Fruit fly (Drosophila melanogaster) whole organism, prepupa: Measurements from ENCODE around the gene CG14322.

Source experiments
- CG10631 ChIP-seq: fragments of 200-800 bp; sonication (Bioruptor generic); optimal IDR thresholded peaks from 2 replicates; lab custom pipeline; 2016; ENCODE audit warnings: missing biosample characterization, missing genetic modification characterization
- CG11294 ChIP-seq: fragments of 200-800 bp; sonication (Bioruptor generic); IDR thresholded peaks from 2 replicates; pipeline ENCODE4 v1.3.6; 2022; ENCODE audit warnings: missing biosample characterization, missing genetic modification characterization
- CG11762 ChIP-seq: fragments of 200-800 bp; sonication (Bioruptor generic); optimal IDR thresholded peaks from 3 replicates; lab custom pipeline; 2016; ENCODE audit warnings: missing biosample characterization, missing genetic modification characterization; ENCODE audit not compliant: insufficient read depth
- CG11902 ChIP-seq: fragments of 200-800 bp; sonication (Bioruptor generic); optimal IDR thresholded peaks from 3 replicates; lab custom pipeline; 2016; ENCODE audit warnings: missing biosample characterization, missing genetic modification characterization
- CG15336 ChIP-seq: fragments of 200-800 bp; sonication (Bioruptor generic); IDR thresholded peaks from 2 replicates; pipeline ENCODE4 v1.3.6; 2022; ENCODE audit warnings: missing biosample characterization, missing genetic modification characterization
- CG1621 ChIP-seq: fragments of 200-800 bp; sonication (Bioruptor generic); optimal IDR thresholded peaks from 3 replicates; lab custom pipeline; 2018; ENCODE audit warnings: missing biosample characterization, mild to moderate bottlenecking, missing genetic modification characterization
- CG16779 ChIP-seq: fragments of 200-800 bp; sonication (Bioruptor generic); optimal IDR thresholded peaks from 3 replicates; lab custom pipeline; 2017; ENCODE audit warnings: missing biosample characterization, mild to moderate bottlenecking, missing genetic modification characterization
- CG3032 ChIP-seq: fragments of 200-800 bp; optimal IDR thresholded peaks from 2 replicates; lab custom pipeline; 2019; ENCODE audit warnings: missing biosample characterization, mild to moderate bottlenecking, missing genetic modification characterization, moderate library complexity
- CG31627 ChIP-seq: fragments of 200-800 bp; sonication (Bioruptor generic); optimal IDR thresholded peaks from 3 replicates; lab custom pipeline; 2016; ENCODE audit warnings: missing biosample characterization, missing genetic modification characterization
- CG32006 ChIP-seq: fragments of 200-800 bp; sonication (Bioruptor generic); optimal IDR thresholded peaks from 3 replicates; lab custom pipeline; 2017; ENCODE audit warnings: missing biosample characterization, mild to moderate bottlenecking, missing genetic modification characterization
- CG34406 ChIP-seq: fragments of 200-800 bp; sonication (Bioruptor generic); optimal IDR thresholded peaks from 3 replicates; lab custom pipeline; 2016; ENCODE audit warnings: missing biosample characterization, missing genetic modification characterization
- CG3919 ChIP-seq: fragments of 200-800 bp; sonication (Bioruptor generic); optimal IDR thresholded peaks from 3 replicates; lab custom pipeline; 2016; ENCODE audit warnings: missing biosample characterization, missing genetic modification characterization
- CG4318 ChIP-seq: fragments of 200-800 bp; sonication (Bioruptor generic); optimal IDR thresholded peaks from 3 replicates; lab custom pipeline; 2017; ENCODE audit warnings: missing biosample characterization, mild to moderate bottlenecking, missing genetic modification characterization
- CG6163 ChIP-seq: fragments of 200-800 bp; sonication (Bioruptor generic); IDR thresholded peaks from 3 replicates; pipeline ENCODE4 v1.3.6; 2022; ENCODE audit warnings: missing biosample characterization, missing genetic modification characterization
- CG6276 ChIP-seq: fragments of 200-800 bp; sonication (Bioruptor generic); optimal IDR thresholded peaks from 2 replicates; lab custom pipeline; 2017; ENCODE audit warnings: missing biosample characterization, mild to moderate bottlenecking, missing genetic modification characterization
- CG6808 ChIP-seq: fragments of 200-800 bp; sonication (Bioruptor generic); optimal IDR thresholded peaks from 3 replicates; lab custom pipeline; 2017; ENCODE audit warnings: missing biosample characterization, missing genetic modification characterization, mild to moderate bottlenecking, moderate library complexity, missing genetic modification reagents
- CG6854 ChIP-seq: fragments of 200-800 bp; sonication (Bioruptor generic); optimal IDR thresholded peaks from 2 replicates; lab custom pipeline; 2017; ENCODE audit warnings: missing biosample characterization, mild to moderate bottlenecking, missing genetic modification characterization
- CG7368 ChIP-seq: fragments of 200-800 bp; sonication (Bioruptor generic); optimal IDR thresholded peaks from 3 replicates; lab custom pipeline; 2016; ENCODE audit warnings: missing biosample characterization, missing genetic modification characterization
- CG8119 ChIP-seq: fragments of 200-800 bp; sonication (Bioruptor generic); IDR thresholded peaks from 3 replicates; pipeline ENCODE4 v1.3.6; 2022; ENCODE audit warnings: missing biosample characterization, missing genetic modification characterization
- CG8632 ChIP-seq: fragments of 200-800 bp; sonication (Bioruptor generic); optimal IDR thresholded peaks from 3 replicates; lab custom pipeline; 2016; ENCODE audit warnings: missing biosample characterization, missing genetic modification characterization
- CG9139 ChIP-seq: fragments of 200-800 bp; sonication (Bioruptor generic); optimal IDR thresholded peaks from 3 replicates; lab custom pipeline; 2017; ENCODE audit warnings: missing biosample characterization, mild to moderate bottlenecking, missing genetic modification characterization
- Eip75B ChIP-seq: fragments of 200-800 bp; sonication (Bioruptor generic); optimal IDR thresholded peaks from 3 replicates; lab custom pipeline; 2016; ENCODE audit warnings: missing biosample characterization, missing genetic modification characterization
- Eip93F ChIP-seq: fragments of 200-800 bp; sonication (Bioruptor generic); optimal IDR thresholded peaks from 2 replicates; lab custom pipeline; 2016; ENCODE audit warnings: missing biosample characterization, mild to moderate bottlenecking, missing genetic modification characterization
- Ets21C ChIP-seq: fragments of 200-800 bp; sonication (Bioruptor generic); optimal IDR thresholded peaks from 3 replicates; lab custom pipeline; 2016; ENCODE audit warnings: missing biosample characterization, missing genetic modification characterization
- Ets96B ChIP-seq: fragments of 200-800 bp; optimal IDR thresholded peaks from 2 replicates; lab custom pipeline; 2019; ENCODE audit warnings: missing biosample characterization, mild to moderate bottlenecking, missing genetic modification characterization, moderate library complexity
- Gug ChIP-seq: fragments of 200-800 bp; sonication (Bioruptor generic); IDR thresholded peaks from 2 replicates; pipeline ENCODE4 v1.3.6; 2022; ENCODE audit warnings: missing biosample characterization, missing genetic modification characterization
- Hr4 ChIP-seq: fragments of 200-800 bp; sonication (Bioruptor generic); optimal IDR thresholded peaks from 3 replicates; lab custom pipeline; 2016; ENCODE audit warnings: missing biosample characterization, missing genetic modification characterization
- Lpt ChIP-seq: fragments of 200-800 bp; sonication (Bioruptor generic); optimal IDR thresholded peaks from 3 replicates; lab custom pipeline; 2016; ENCODE audit warnings: missing biosample characterization, missing genetic modification characterization
- Met ChIP-seq: fragments of 200-800 bp; sonication (Bioruptor generic); optimal IDR thresholded peaks from 3 replicates; lab custom pipeline; 2016; ENCODE audit warnings: missing biosample characterization, missing genetic modification characterization
- OdsH ChIP-seq: fragments of 200-800 bp; sonication (Bioruptor generic); optimal IDR thresholded peaks from 3 replicates; lab custom pipeline; 2016; ENCODE audit warnings: missing biosample characterization, missing genetic modification characterization
- Smox ChIP-seq: fragments of 200-800 bp; sonication (Bioruptor generic); optimal IDR thresholded peaks from 3 replicates; lab custom pipeline; 2016; ENCODE audit warnings: missing biosample characterization, missing genetic modification characterization
- Sox102F ChIP-seq: fragments of 200-800 bp; sonication (Bioruptor generic); optimal IDR thresholded peaks from 2 replicates; lab custom pipeline; 2016; ENCODE audit warnings: missing biosample characterization, mild to moderate bottlenecking, missing genetic modification characterization
- Sox14 ChIP-seq: fragments of 200-800 bp; sonication (Bioruptor generic); optimal IDR thresholded peaks from 3 replicates; lab custom pipeline; 2016; ENCODE audit warnings: missing biosample characterization, missing genetic modification characterization
- Sox15 ChIP-seq: fragments of 200-800 bp; sonication (Bioruptor generic); optimal IDR thresholded peaks from 3 replicates; lab custom pipeline; 2016; ENCODE audit warnings: missing biosample characterization, missing genetic modification characterization
- achi ChIP-seq: fragments of 200-800 bp; sonication (Bioruptor generic); optimal IDR thresholded peaks from 3 replicates; lab custom pipeline; 2016; ENCODE audit warnings: missing biosample characterization, missing genetic modification characterization
- acj6 ChIP-seq: fragments of 200-800 bp; sonication (Bioruptor generic); optimal IDR thresholded peaks from 3 replicates; lab custom pipeline; 2016; ENCODE audit warnings: missing biosample characterization, missing genetic modification characterization
- cyc ChIP-seq: fragments of 200-800 bp; sonication (Bioruptor generic); optimal IDR thresholded peaks from 3 replicates; lab custom pipeline; 2016; ENCODE audit warnings: missing biosample characterization, missing genetic modification characterization
- dac ChIP-seq: fragments of 200-800 bp; sonication (Bioruptor generic); optimal IDR thresholded peaks from 2 replicates; lab custom pipeline; 2017; ENCODE audit warnings: missing biosample characterization, mild to moderate bottlenecking, missing genetic modification characterization
- dsx ChIP-seq: fragments of 200-800 bp; optimal IDR thresholded peaks from 3 replicates; lab custom pipeline; 2019; ENCODE audit warnings: missing biosample characterization, mild to moderate bottlenecking, missing genetic modification characterization, moderate library complexity; ENCODE audit not compliant: poor library complexity, severe bottlenecking
- eg ChIP-seq: fragments of 200-800 bp; sonication (Bioruptor generic); IDR thresholded peaks from 3 replicates; pipeline ENCODE4 v1.3.6; 2022; ENCODE audit warnings: missing biosample characterization, missing genetic modification characterization
- fd59A ChIP-seq: fragments of 200-800 bp; sonication (Bioruptor generic); optimal IDR thresholded peaks from 2 replicates; lab custom pipeline; 2017; ENCODE audit warnings: missing biosample characterization, mild to moderate bottlenecking, missing genetic modification characterization, missing genetic modification reagents
- fd85E ChIP-seq: fragments of 200-800 bp; sonication (Bioruptor generic); optimal IDR thresholded peaks from 3 replicates; lab custom pipeline; 2016; ENCODE audit warnings: missing biosample characterization, missing genetic modification characterization
- lz ChIP-seq: fragments of 200-800 bp; sonication (Bioruptor generic); optimal IDR thresholded peaks from 3 replicates; lab custom pipeline; 2016; ENCODE audit warnings: missing biosample characterization, missing genetic modification characterization
- net ChIP-seq: fragments of 200-800 bp; sonication (Bioruptor generic); optimal IDR thresholded peaks from 3 replicates; lab custom pipeline; 2016; ENCODE audit warnings: missing biosample characterization, missing genetic modification characterization
- pdm3 ChIP-seq: fragments of 200-800 bp; sonication (Bioruptor generic); optimal IDR thresholded peaks from 3 replicates; lab custom pipeline; 2016; ENCODE audit warnings: missing biosample characterization, missing genetic modification characterization
- salr ChIP-seq, 2 experiments: fragments of 200-800 bp; sonication (Bioruptor generic); optimal IDR thresholded peaks; 3 replicates each; lab custom pipeline; 2016 to 2018; ENCODE audit warnings: missing biosample characterization in 2 of 2, missing genetic modification characterization in 2 of 2, mild to moderate bottlenecking in 1 of 2
- spab ChIP-seq: fragments of 200-800 bp; sonication (Bioruptor generic); optimal IDR thresholded peaks from 2 replicates; lab custom pipeline; 2017; ENCODE audit warnings: missing biosample characterization, mild to moderate bottlenecking, missing genetic modification characterization, missing genetic modification reagents
- ss ChIP-seq, 2 experiments: fragments of 200-800 bp; sonication (Bioruptor generic); optimal IDR thresholded peaks; 2 replicates in 1 of 2; 3 replicates in 1 of 2; lab custom pipeline; 2017 to 2018; ENCODE audit warnings: mild to moderate bottlenecking in 2 of 2, missing biosample characterization in 2 of 2, missing genetic modification characterization in 2 of 2, moderate library complexity in 1 of 2
- svp ChIP-seq: fragments of 200-800 bp; sonication (Bioruptor generic); peaks from one replicate; lab custom pipeline; 2016; ENCODE audit warnings: missing biosample characterization, missing genetic modification characterization
- topi ChIP-seq: fragments of 200-800 bp; sonication (Bioruptor generic); optimal IDR thresholded peaks from 3 replicates; lab custom pipeline; 2016; ENCODE audit warnings: missing biosample characterization, missing genetic modification characterization
- vri ChIP-seq: fragments of 200-800 bp; sonication (Bioruptor generic); optimal IDR thresholded peaks from 3 replicates; lab custom pipeline; 2016; ENCODE audit warnings: missing biosample characterization, mild to moderate bottlenecking, missing genetic modification characterization

The CG14322 gene

DNA sequence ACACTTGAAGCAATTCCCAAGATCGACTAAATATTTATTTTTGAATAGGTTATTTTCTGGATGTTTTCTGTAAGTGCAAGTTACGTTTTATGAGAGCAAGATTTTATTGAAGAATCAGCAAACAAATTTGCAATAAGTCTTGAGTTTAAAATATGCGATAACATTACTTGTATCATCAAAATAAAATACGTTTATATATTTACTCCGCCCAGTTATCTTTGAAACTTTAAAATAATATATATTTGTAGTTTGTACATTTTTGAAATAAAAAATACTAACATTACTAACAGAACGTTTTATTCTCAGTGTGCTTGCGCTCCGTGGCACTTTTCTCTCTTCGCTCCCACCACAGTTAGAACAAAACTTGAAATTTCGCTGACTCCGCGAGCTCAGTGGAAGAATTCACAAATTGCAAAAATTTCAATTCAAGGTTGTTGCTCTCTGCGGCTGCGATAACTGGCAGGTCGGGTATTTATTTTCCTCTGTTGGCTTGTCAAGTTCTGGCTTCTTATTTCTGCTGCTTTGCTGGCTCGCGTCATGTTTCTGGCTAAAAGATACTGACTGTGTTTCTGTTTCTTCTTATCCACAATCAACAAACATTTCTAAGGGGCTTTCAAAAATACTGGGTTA is 32.0 kb downstream of the CG14322 start:
- TF ChIP-seq vri (GFP tag; lab: Kevin White, UChicago) (peak; percentile 84), CG3919 (GFP tag; lab: Kevin White, UChicago) (peak; percentile 90), acj6 (GFP tag; lab: Kevin White, UChicago) (peak; percentile 86), CG7368 (GFP tag; lab: Kevin White, UChicago) (peak; percentile 77), CG3032 (tag; lab: Kevin White, UChicago) (peak; percentile 80), OdsH (GFP tag; lab: Kevin White, UChicago) (peak; percentile 91), Smox (peak; percentile 91), Sox15 (GFP tag; lab: Kevin White, UChicago) (peak; percentile 75), CG32006 (GFP tag; lab: Kevin White, UChicago) (peak; percentile 95), CG6854 (GFP tag; lab: Kevin White, UChicago) (peak; percentile 89), CG9139 (peak; percentile 19), dac (GFP tag; lab: Kevin White, UChicago) (peak; percentile 45), CG8119 (GFP tag; lab: Robert Waterston, UW) (peak; percentile 91), Eip93F (peak; percentile 90), Eip75B (peak; percentile 86), svp (peak; percentile 97), CG34406 (GFP tag; lab: Kevin White, UChicago) (peak; percentile 88), CG6276 (GFP tag; lab: Kevin White, UChicago) (no peak), Ets96B (peak; percentile 80), fd59A (GFP tag; lab: Kevin White, UChicago) (peak; percentile 77), lz (GFP tag; lab: Kevin White, UChicago) (peak; percentile 91), CG15336 (GFP tag; lab: Robert Waterston, UW) (peak; percentile 90), salr (GFP tag; optimal IDR thresholded peaks at IDR 0.05; lab: Kevin White, UChicago) (peak; percentile 56 to 92), Sox14 (GFP tag; lab: Kevin White, UChicago) (peak; percentile 89), CG1621 (peak; percentile 53), CG6808 (GFP tag; lab: Kevin White, UChicago) (peak; percentile 85), CG16779 (tag; lab: Kevin White, UChicago) (peak; percentile 33), pdm3 (GFP tag; lab: Kevin White, UChicago) (peak; percentile 51), eg (GFP tag; lab: Robert Waterston, UW) (no peak; the same call in 2 of the 3 replicates), CG11294 (GFP tag; lab: Robert Waterston, UW) (0 out of 2 replicates have a peak, but pooled peaks have one; percentile 60), CG6163 (peak; percentile 79), CG11902 (peak; percentile 55), Gug (peak; percentile 70), Sox102F (GFP tag; lab: Kevin White, UChicago) (peak; percentile 90), fd85E (GFP tag; lab: Kevin White, UChicago) (peak; percentile 39), Lpt (peak; percentile 88), Ets21C (peak; percentile 78), CG4318 (GFP tag; lab: Kevin White, UChicago) (no peak), Met (peak; percentile 92), net (GFP tag; lab: Kevin White, UChicago) (peak; percentile 90), achi (GFP tag; lab: Kevin White, UChicago) (peak; percentile 90), ss (GFP tag; optimal IDR thresholded peaks at IDR 0.05; lab: Kevin White, UChicago) (peak; percentile 68 to 80), CG31627 (GFP tag; lab: Kevin White, UChicago) (peak; percentile 86), spab (GFP tag; lab: Kevin White, UChicago) (peak; percentile 80), CG10631 (GFP tag; lab: Kevin White, UChicago) (peak; percentile 89), dsx (GFP tag; lab: Kevin White, UChicago) (peak; percentile 85), Hr4 (GFP tag; lab: Kevin White, UChicago) (peak; percentile 87), cyc (peak; percentile 87), CG8632 (GFP tag; lab: Kevin White, UChicago) (peak; percentile 83), CG11762 (GFP tag; lab: Kevin White, UChicago) (peak; percentile 86), topi (peak; percentile 92)
